Fruit fly (Drosophila melanogaster) whole organism, adult: ENCODE measurements around the gene Pfdn1.

Experiments used
- CG7045 ChIP-seq: fragments of 200-800 bp; sonication (Bioruptor generic); optimal IDR thresholded peaks from 2 replicates; lab custom pipeline; 2017; ENCODE audit warnings: missing biosample characterization, mild to moderate bottlenecking, missing genetic modification characterization
- Clk ChIP-seq: fragments of 200-800 bp; sonication (Bioruptor generic); optimal IDR thresholded peaks from 2 replicates; lab custom pipeline; 2017; ENCODE audit warnings: missing biosample characterization, missing genetic modification characterization
- bab1 ChIP-seq: fragments of 200-800 bp; sonication (Bioruptor generic); optimal IDR thresholded peaks from 3 replicates; lab custom pipeline; 2019; ENCODE audit warnings: missing biosample characterization, mild to moderate bottlenecking, missing genetic modification characterization, moderate library complexity
- cic ChIP-seq: fragments of 200-800 bp; sonication (Bioruptor generic); optimal IDR thresholded peaks from 2 replicates; lab custom pipeline; 2017; ENCODE audit warnings: missing biosample characterization, mild to moderate bottlenecking, missing genetic modification characterization, moderate library complexity
- cnc ChIP-seq, 2 experiments: fragments of >200 bp; optimal IDR thresholded peaks; 2 replicates each; lab custom pipeline; 2017

DNA sequence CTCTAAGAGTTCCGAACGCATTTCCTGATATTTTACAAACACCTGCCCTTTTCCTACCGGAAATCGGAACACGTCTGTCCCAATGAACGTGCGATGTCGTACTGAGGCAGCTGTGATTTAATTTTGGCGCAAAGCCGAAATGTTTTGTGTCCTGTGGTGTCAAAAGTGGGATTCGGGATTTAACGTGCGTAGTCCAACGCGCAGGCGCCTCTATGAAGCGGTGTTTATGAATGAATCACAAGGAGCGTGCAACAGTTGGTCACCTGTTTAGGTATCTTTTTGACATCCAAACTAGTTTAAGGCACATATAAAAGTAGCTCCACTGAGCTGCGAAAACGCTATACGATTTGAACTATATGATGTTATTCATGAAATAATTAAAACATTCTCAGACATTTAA is 34.5 kb upstream of the Pfdn1 start, which contains the start of gene CG9109:
- TF ChIP-seq Clk, result no peak
- TF ChIP-seq cnc (optimal IDR thresholded peaks at IDR 0.05; lab: Kevin White, UChicago), result no peak
- TF ChIP-seq bab1 (GFP tag; lab: Kevin White, UChicago), result no peak
- TF ChIP-seq cic, result no peak
- no peak for TF ChIP-seq CG7045 (GFP tag; lab: Kevin White, UChicago)
